Worm (Caenorhabditis elegans): ENCODE results near the gene sfa-1.

Gene sfa-1

ce11 chrIV:17110882-17111281, at the start of gene sfa-1:
Gene sfa-1, minus strand, starts transcription at chrIV:17110982.
- TF ChIP-seq efl-1 (optimal IDR thresholded peaks at IDR 0.05) (no peak), efl-1 (GFP tag; optimal IDR thresholded peaks at IDR 0.05 in 1 of 2) (peak in 1 of 2 experiments; percentile 78), ceh-90 (tag; optimal IDR thresholded peaks at IDR 0.05) (no peak), C34B4.2 (tag; optimal IDR thresholded peaks at IDR 0.05) (no peak)

- no peak for TF ChIP-seq snu-23 (GFP tag; optimal IDR thresholded peaks at IDR 0.05)
- no peak for TF ChIP-seq isw-1 (GFP tag; IDR thresholded peaks at IDR 0.05)
- TF ChIP-seq vab-15 (tag; optimal IDR thresholded peaks at IDR 0.05), result no peak
- no peak for TF ChIP-seq xbp-1 (tag; optimal IDR thresholded peaks at IDR 0.05)
Measured at ce11 chrIV:17153002-17153401, 42.2 kb upstream of the sfa-1 start.

ce11 chrIV:17150871-17151270, 40.1 kb upstream of the sfa-1 start, which contains the start of gene Y116A8C.40:
Gene Y116A8C.40, minus strand, starts transcription at chrIV:17150971.
- TF ChIP-seq nhr-237 (tag; optimal IDR thresholded peaks at IDR 0.05), result no peak

- no peak for TF ChIP-seq sptf-1 (tag; optimal IDR thresholded peaks at IDR 0.05)
- no peak for TF ChIP-seq mdl-1 (tag; optimal IDR thresholded peaks at IDR 0.05)
Measured at ce11 chrIV:17150418-17150817, 39.6 kb upstream of the sfa-1 start.

ce11 chrIV:17131035-17131595, 20.3 kb upstream of the sfa-1 start, which contains the start of the genes Y116A8C.37 and Y116A8C.38:
Gene Y116A8C.37, minus strand, starts transcription at chrIV:17131135.
Gene Y116A8C.38, plus strand, starts transcription at chrIV:17131545.
- TF ChIP-seq swsn-7 (tag; optimal IDR thresholded peaks at IDR 0.05) (no peak), mab-9 (GFP tag; IDR thresholded peaks at IDR 0.05) (no peak), snpc-4 (tag; optimal IDR thresholded peaks at IDR 0.05) (no peak), ama-1 (optimal IDR thresholded peaks at IDR 0.05) (no peak), hpl-2 (GFP tag; optimal IDR thresholded peaks at IDR 0.05) (no peak), Y116A8C.19 (tag; optimal IDR thresholded peaks at IDR 0.05; ENCODE audit: borderline replicate concordance) (no peak)

DNA sequence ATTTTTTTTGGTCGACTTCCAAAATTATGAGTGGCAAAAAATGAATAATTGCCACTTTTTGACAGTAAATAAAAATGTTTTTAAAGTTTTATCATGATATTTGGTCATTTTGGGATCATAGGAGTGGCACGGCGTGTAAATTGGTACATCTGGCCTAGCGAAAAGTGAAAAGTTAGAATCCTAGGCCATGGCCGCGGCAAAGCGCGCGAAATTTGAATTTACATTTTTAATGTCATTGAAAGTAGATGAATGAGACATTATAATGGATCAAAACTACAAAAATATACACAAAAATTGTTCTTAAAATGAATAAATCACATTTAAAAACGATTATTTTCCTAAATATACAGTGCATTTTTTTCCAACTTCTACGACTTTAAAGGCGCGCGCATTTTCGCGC, 15.7 kb upstream of the sfa-1 start:
- peak in 1 of 2 experiments; percentile 26 for TF ChIP-seq lin-35 (GFP tag; optimal IDR thresholded peaks at IDR 0.05)
- TF ChIP-seq efl-1 (optimal IDR thresholded peaks at IDR 0.05), result peak; percentile 16 to 50
- TF ChIP-seq efl-1 (GFP tag; optimal IDR thresholded peaks at IDR 0.05 in 1 of 2), result peak; percentile 60 to 93
- no peak for TF ChIP-seq nhr-20 (tag; optimal IDR thresholded peaks at IDR 0.05)
- peak; percentile 28 for TF ChIP-seq ceh-90 (tag; optimal IDR thresholded peaks at IDR 0.05)
- no peak for TF ChIP-seq skn-1 (tag; optimal IDR thresholded peaks at IDR 0.05)
- no peak for TF ChIP-seq C16A3.4 (tag; optimal IDR thresholded peaks at IDR 0.05)
- TF ChIP-seq xbp-1 (tag; optimal IDR thresholded peaks at IDR 0.05), result no peak
- peak in 2 of 3 experiments; percentile 39 to 57 for TF ChIP-seq dpl-1 (GFP tag; optimal IDR thresholded peaks at IDR 0.05)

- TF ChIP-seq pag-3 (tag; optimal IDR thresholded peaks at IDR 0.05; ENCODE audit: borderline replicate concordance, insufficient read depth) (no peak), hlh-17 (GFP tag; optimal IDR thresholded peaks at IDR 0.05; ENCODE audit: borderline replicate concordance) (no peak), fkh-10 (GFP tag; optimal IDR thresholded peaks at IDR 0.05) (no peak), lin-13 (GFP tag; optimal IDR thresholded peaks at IDR 0.05) (no peak), egl-27 (tag; optimal IDR thresholded peaks at IDR 0.05) (no peak), fos-1 (tag; optimal IDR thresholded peaks at IDR 0.05) (no peak), nhr-11 (tag; optimal IDR thresholded peaks at IDR 0.05) (no peak), sox-4 (tag; optimal IDR thresholded peaks at IDR 0.05) (no peak), F16B12.6 (tag; optimal IDR thresholded peaks at IDR 0.05) (no peak), xbp-1 (tag; optimal IDR thresholded peaks at IDR 0.05) (no peak), unc-62 (GFP tag; optimal IDR thresholded peaks at IDR 0.05) (no peak), C34B4.2 (tag; optimal IDR thresholded peaks at IDR 0.05) (no peak), snpc-4 (tag; optimal IDR thresholded peaks at IDR 0.05) (no peak), nhr-76 (tag; optimal IDR thresholded peaks at IDR 0.05) (no peak), mef-2 (tag; optimal IDR thresholded peaks at IDR 0.05) (no peak), ceh-88 (GFP tag; IDR thresholded peaks at IDR 0.05) (no peak), elt-2 (tag; optimal IDR thresholded peaks at IDR 0.05) (no peak), nhr-85 (tag) (no peak), ceh-63 (GFP tag; optimal IDR thresholded peaks at IDR 0.05) (no peak), swsn-7 (tag; optimal IDR thresholded peaks at IDR 0.05) (no peak)
Measured at ce11 chrIV:17125967-17126366, 15.2 kb upstream of the sfa-1 start.
